Worm (Caenorhabditis elegans) whole organism, L4 larva: ENCODE data around the gene mig-22.

Experiments
- R02D3.7 ChIP-seq: fragments of 150-350 bp; sonication (generic microtip); optimal IDR thresholded peaks from 3 replicates; lab custom pipeline; 2014; ENCODE audit warnings: missing biosample characterization, missing genetic modification characterization
- T20F7.1 ChIP-seq: fragments of 200-800 bp; sonication (Bioruptor generic); optimal IDR thresholded peaks from 2 replicates; lab custom pipeline; 2018; ENCODE audit warnings: mild to moderate bottlenecking, missing genetic modification characterization, missing compliant biosample characterization
- aha-1 ChIP-seq: fragments of 150-350 bp; peaks from one replicate; lab custom pipeline; 2014; ENCODE audit warnings: missing biosample characterization, missing genetic modification characterization
- cey-2 ChIP-seq: sonication (generic microtip); optimal IDR thresholded peaks from 3 replicates; lab custom pipeline; 2017; ENCODE audit warnings: missing genetic modification characterization, mild to moderate bottlenecking, missing compliant biosample characterization, antibody characterized with exemption, borderline replicate concordance; ENCODE audit not compliant: insufficient read depth
- daf-19 ChIP-seq: fragments of 200-800 bp; sonication (Bioruptor generic); conservative IDR thresholded peaks from 2 replicates; pipeline ENCODE4 v1.3.6; 2022; ENCODE audit warnings: missing genetic modification characterization, missing compliant biosample characterization
- dpl-1 ChIP-seq: fragments of 150-350 bp; optimal IDR thresholded peaks from 2 replicates; lab custom pipeline; 2014; ENCODE audit warnings: missing biosample characterization, missing genetic modification reagents, missing genetic modification characterization
- duxl-1 ChIP-seq: sonication (generic microtip); optimal IDR thresholded peaks from 2 replicates; lab custom pipeline; 2016; ENCODE audit warnings: mild to moderate bottlenecking, missing genetic modification characterization, moderate library complexity, missing compliant biosample characterization; ENCODE audit not compliant: poor library complexity
- egl-43 ChIP-seq: fragments of 200-800 bp; sonication (Bioruptor generic); IDR thresholded peaks from 2 replicates; pipeline ENCODE4 v1.3.6; 2022; ENCODE audit warnings: missing genetic modification reagents, missing genetic modification characterization, missing compliant biosample characterization
- gei-8 ChIP-seq: fragments of 200-800 bp; sonication (Bioruptor generic); optimal IDR thresholded peaks from 2 replicates; lab custom pipeline; 2018; ENCODE audit warnings: mild to moderate bottlenecking, missing genetic modification characterization, missing compliant biosample characterization
- hif-1 ChIP-seq, 2 experiments: sonication (generic microtip); optimal IDR thresholded peaks; 2 replicates each; lab custom pipeline; 2016 to 2017; ENCODE audit warnings: missing compliant biosample characterization in 2 of 2, missing genetic modification characterization in 2 of 2, missing genetic modification reagents in 2 of 2, missing genotype in 2 of 2, mild to moderate bottlenecking in 1 of 2
- hlh-11 ChIP-seq: fragments of 200-800 bp; sonication (Bioruptor generic); optimal IDR thresholded peaks from 2 replicates; lab custom pipeline; 2018; ENCODE audit warnings: mild to moderate bottlenecking, missing genetic modification characterization, missing compliant biosample characterization
- hmg-1.1 ChIP-seq: fragments of 200-800 bp; sonication (Bioruptor generic); IDR thresholded peaks from 2 replicates; pipeline ENCODE4 v1.3.6; 2022; ENCODE audit warnings: missing genetic modification reagents, missing genetic modification characterization, missing compliant biosample characterization
- lin-1 ChIP-seq: fragments of 200-800 bp; sonication (Bioruptor generic); IDR thresholded peaks from 2 replicates; pipeline ENCODE4 v1.3.6; 2022; ENCODE audit warnings: missing genetic modification reagents, missing genetic modification characterization, missing compliant biosample characterization
- lin-15B ChIP-seq: fragments of 150-350 bp; sonication (generic microtip); optimal IDR thresholded peaks from 3 replicates; lab custom pipeline; 2014; ENCODE audit warnings: missing biosample characterization, missing genetic modification characterization
- lin-38 ChIP-seq: fragments of 200-800 bp; sonication (Bioruptor generic); IDR thresholded peaks from 2 replicates; pipeline ENCODE4 v1.3.6; 2022; ENCODE audit warnings: missing genetic modification reagents, missing genetic modification characterization, missing compliant biosample characterization
- madf-5 ChIP-seq, 2 experiments: fragments of 200-800 bp; sonication (Bioruptor generic); IDR thresholded peaks; 2 replicates each; pipeline ENCODE4 v1.3.6; 2022; ENCODE audit warnings: missing compliant biosample characterization in 2 of 2, missing genetic modification characterization in 2 of 2
- mdl-1 ChIP-seq, 2 experiments: fragments of 150-350 bp in 1 of 2; sonication (generic microtip) in 1 of 2; optimal IDR thresholded peaks; 2 replicates each; lab custom pipeline; 2014 to 2017; ENCODE audit warnings: missing biosample characterization in 2 of 2, missing genetic modification characterization in 2 of 2
- mes-2 ChIP-seq: sonication (generic microtip); optimal IDR thresholded peaks from 2 replicates; lab custom pipeline; 2016; ENCODE audit warnings: missing genotype, mild to moderate bottlenecking, missing genetic modification characterization, missing compliant biosample characterization; ENCODE audit not compliant: poor library complexity, severe bottlenecking
- mxl-2 ChIP-seq: fragments of 200-800 bp; sonication (Bioruptor generic); conservative IDR thresholded peaks from 2 replicates; pipeline ENCODE4 v1.3.6; 2022; ENCODE audit warnings: missing genetic modification reagents, missing genetic modification characterization, missing compliant biosample characterization
- mxl-3 ChIP-seq: fragments of 200-800 bp; sonication (Bioruptor generic); optimal IDR thresholded peaks from 2 replicates; lab custom pipeline; 2018; ENCODE audit warnings: mild to moderate bottlenecking, missing genetic modification characterization, missing compliant biosample characterization
- nhr-25 ChIP-seq: sonication (generic microtip); optimal IDR thresholded peaks from 2 replicates; lab custom pipeline; 2017; ENCODE audit warnings: missing genetic modification characterization, mild to moderate bottlenecking, missing compliant biosample characterization, antibody characterized with exemption, moderate library complexity, borderline replicate concordance; ENCODE audit not compliant: insufficient read depth
- nhr-28 ChIP-seq: fragments of 150-350 bp; optimal IDR thresholded peaks from 2 replicates; lab custom pipeline; 2014; ENCODE audit warnings: missing biosample characterization, missing genetic modification characterization
- pha-4 ChIP-seq, 2 experiments: fragments of 150-350 bp in 1 of 2; fragments of 200-800 bp in 1 of 2; sonication (Bioruptor generic) in 1 of 2; IDR thresholded peaks in 1 of 2; optimal IDR thresholded peaks in 1 of 2; 2 replicates each; pipeline versions ENCODE4 v1.3.6 to Lab custom; 2014 to 2022; ENCODE audit warnings: missing genetic modification characterization in 2 of 2, missing genetic modification reagents in 2 of 2, missing biosample characterization in 1 of 2, missing compliant biosample characterization in 1 of 2
- pqm-1 ChIP-seq: sonication (generic microtip); optimal IDR thresholded peaks from 2 replicates; lab custom pipeline; 2017; ENCODE audit warnings: missing biosample characterization, missing genetic modification characterization
- rbr-2 ChIP-seq: sonication (generic microtip); optimal IDR thresholded peaks from 2 replicates; lab custom pipeline; 2016; ENCODE audit warnings: missing genotype, missing genetic modification characterization, missing compliant biosample characterization
- skn-1 ChIP-seq: fragments of 150-350 bp; optimal IDR thresholded peaks from 2 replicates; lab custom pipeline; 2014; ENCODE audit warnings: missing biosample characterization, missing genetic modification characterization
- spr-1 ChIP-seq: sonication (generic microtip); optimal IDR thresholded peaks from 2 replicates; lab custom pipeline; 2016; ENCODE audit warnings: mild to moderate bottlenecking, missing genetic modification characterization, missing compliant biosample characterization
- spr-3 ChIP-seq: fragments of 200-800 bp; sonication (Bioruptor generic); optimal IDR thresholded peaks from 2 replicates; lab custom pipeline; 2018; ENCODE audit warnings: mild to moderate bottlenecking, missing genetic modification characterization, missing compliant biosample characterization
- tra-1 ChIP-seq: fragments of 200-800 bp; sonication (Bioruptor generic); IDR thresholded peaks from 2 replicates; pipeline ENCODE4 v1.3.6; 2022; ENCODE audit warnings: missing genetic modification reagents, missing genetic modification characterization, missing compliant biosample characterization
- unc-62 ChIP-seq, 3 experiments: fragments of 150-350 bp in 1 of 3; sonication (generic microtip); optimal IDR thresholded peaks in 2 of 3; peaks in 1 of 3; 1 replicate in 1 of 3; 2 replicates in 2 of 3; lab custom pipeline; 2014 to 2017; ENCODE audit warnings: missing biosample characterization in 3 of 3, missing genetic modification characterization in 3 of 3, missing genetic modification reagents in 3 of 3, missing genotype in 1 of 3
- zag-1 ChIP-seq: fragments of 150-350 bp; optimal IDR thresholded peaks from 2 replicates; lab custom pipeline; 2014; ENCODE audit warnings: missing biosample characterization, missing genetic modification characterization
- zip-11 ChIP-seq: fragments of 200-800 bp; sonication (Bioruptor generic); IDR thresholded peaks from 2 replicates; pipeline ENCODE4 v1.3.6; 2022; ENCODE audit warnings: missing genetic modification characterization, missing compliant biosample characterization

mig-22 gene

ce11 chrIII:8731310-8731709 is 35.8 kb downstream of the mig-22 start, which contains the start of gene ZK370.4:
Gene ZK370.4, minus strand, starts transcription at chrIII:8731410.
- TF ChIP-seq aha-1 (tag; lab: Kevin White, UChicago) (peak; percentile 89), R02D3.7 (tag; lab: Kevin White, UChicago) (no peak)

ce11 chrIII:8726019-8726894 is 40.9 kb downstream of the mig-22 start:
- TF ChIP-seq zag-1 = no peak
- peak; percentile 60 for TF ChIP-seq aha-1 (tag; lab: Kevin White, UChicago)
- TF ChIP-seq unc-62 (GFP tag; optimal IDR thresholded peaks at IDR 0.05 in 1 of 2; lab: Kevin White, UChicago) = peak in 1 of 2 experiments; percentile 98
- TF ChIP-seq unc-62 (tag; optimal IDR thresholded peaks at IDR 0.05; lab: Kevin White, UChicago) = no peak

ce11 chrIII:8725224-8725623 is 41.9 kb downstream of the mig-22 start:
- TF ChIP-seq spr-3 (no peak), T20F7.1 (GFP tag; lab: Kevin White, UChicago) (no peak), tra-1 (GFP tag; lab: Robert Waterston, UW) (no peak), madf-5 (GFP tag; IDR thresholded peaks at IDR 0.05; lab: Robert Waterston, UW) (no peak), spr-1 (no peak), duxl-1 (tag; lab: Kevin White, UChicago) (no peak), skn-1 (tag; lab: Kevin White, UChicago) (no peak), daf-19 (no peak), mdl-1 (tag; optimal IDR thresholded peaks at IDR 0.05; lab: Kevin White, UChicago) (no peak), cey-2 (no peak), mxl-2 (GFP tag; lab: Robert Waterston, UW) (no peak), pqm-1 (tag; lab: Kevin White, UChicago) (no peak), hif-1 (tag; optimal IDR thresholded peaks at IDR 0.05; lab: Kevin White, UChicago) (no peak), lin-1 (GFP tag; lab: Robert Waterston, UW) (no peak), lin-38 (GFP tag; lab: Robert Waterston, UW) (no peak), gei-8 (GFP tag; lab: Kevin White, UChicago) (no peak), mes-2 (tag; lab: Kevin White, UChicago) (no peak), egl-43 (GFP tag; lab: Robert Waterston, UW) (no peak), rbr-2 (no peak), nhr-25 (tag; lab: Kevin White, UChicago) (no peak)

ce11 chrIII:8719769-8720252 is 47.3 kb downstream of the mig-22 start, which contains the start of gene hipr-1:
Gene hipr-1, plus strand, starts transcription at chrIII:8720202.
- TF ChIP-seq hmg-1.1 (GFP tag; lab: Robert Waterston, UW) (no peak), zip-11 (no peak), lin-15B (tag; lab: Kevin White, UChicago) (no peak), hlh-11 (no peak), pha-4 (GFP tag; IDR thresholded peaks at IDR 0.05; lab: Robert Waterston, UW) (no peak), pha-4 (tag; optimal IDR thresholded peaks at IDR 0.05; lab: Kevin White, UChicago) (peak; percentile 83), gei-8 (GFP tag; lab: Kevin White, UChicago) (no peak)

- no peak for TF ChIP-seq dpl-1 (GFP tag; lab: Kevin White, UChicago)
- TF ChIP-seq mxl-3 (GFP tag; lab: Kevin White, UChicago) = no peak
- peak; percentile 93 for TF ChIP-seq nhr-28 (tag; lab: Kevin White, UChicago)
These were observed 48.0 kb downstream of the mig-22 start for ce11 chrIII:8719105-8719504.
